Fruit fly (Drosophila melanogaster) whole organism, pupa: ENCODE data around the gene Ptp61F.
A peak's percentile ranks its signal among the peaks of the same experiment; 100 is the strongest.
"Not testable (repeated sequence)": the region's sequence is repeated elsewhere in the genome, so short reads cannot be mapped to it uniquely, and the experiment has no call there.

ENCODE experiments used
- CG10348 ChIP-seq: fragments of 200-800 bp; sonication (Bioruptor generic); IDR thresholded peaks from 2 replicates; pipeline ENCODE4 v1.3.6; 2022; ENCODE audit warnings: missing biosample characterization, missing genetic modification characterization
- CG12605 ChIP-seq: fragments of 200-800 bp; sonication (Bioruptor generic); IDR thresholded peaks from 2 replicates; pipeline ENCODE4 v1.3.6; 2022; ENCODE audit warnings: missing biosample characterization, missing genetic modification characterization
- CG13204 ChIP-seq: fragments of 200-800 bp; sonication (Bioruptor generic); optimal IDR thresholded peaks from 2 replicates; lab custom pipeline; 2018; ENCODE audit warnings: missing biosample characterization, mild to moderate bottlenecking, missing genetic modification characterization, moderate library complexity
- CG14655 ChIP-seq: fragments of 200-800 bp; sonication (Bioruptor generic); optimal IDR thresholded peaks from 3 replicates; lab custom pipeline; 2017; ENCODE audit warnings: mild to moderate bottlenecking, missing biosample characterization, missing genetic modification reagents, missing genetic modification characterization
- CG15710 ChIP-seq: fragments of 200-800 bp; sonication (Bioruptor generic); optimal IDR thresholded peaks from 2 replicates; lab custom pipeline; 2018; ENCODE audit warnings: missing biosample characterization, mild to moderate bottlenecking, missing genetic modification characterization, moderate library complexity
- CG17806 ChIP-seq: fragments of 200-800 bp; sonication (Bioruptor generic); optimal IDR thresholded peaks from 2 replicates; lab custom pipeline; 2018; ENCODE audit warnings: missing biosample characterization, mild to moderate bottlenecking, missing genetic modification characterization, moderate library complexity
- CG32121 ChIP-seq: fragments of 200-800 bp; sonication (Bioruptor generic); IDR thresholded peaks from 2 replicates; pipeline ENCODE4 v1.3.6; 2022; ENCODE audit warnings: missing biosample characterization, missing genetic modification characterization
- CG34367 ChIP-seq: fragments of 200-800 bp; sonication (Bioruptor generic); optimal IDR thresholded peaks from 2 replicates; lab custom pipeline; 2018; ENCODE audit warnings: missing biosample characterization, mild to moderate bottlenecking, missing genetic modification characterization
- CG4496 ChIP-seq: fragments of 200-800 bp; sonication (Bioruptor generic); IDR thresholded peaks from 3 replicates; pipeline ENCODE4 v1.3.6; 2022; ENCODE audit warnings: missing biosample characterization, missing genetic modification characterization
- CG8159 ChIP-seq: fragments of 200-800 bp; sonication (Bioruptor generic); optimal IDR thresholded peaks from 3 replicates; lab custom pipeline; 2018; ENCODE audit warnings: missing biosample characterization, mild to moderate bottlenecking, missing genetic modification characterization, moderate library complexity
- CG8301 ChIP-seq: fragments of 200-800 bp; sonication (Bioruptor generic); optimal IDR thresholded peaks from 2 replicates; lab custom pipeline; 2018; ENCODE audit warnings: missing biosample characterization, mild to moderate bottlenecking, missing genetic modification characterization
- CG9948 ChIP-seq: fragments of 200-800 bp; sonication (Bioruptor generic); optimal IDR thresholded peaks from 2 replicates; lab custom pipeline; 2018; ENCODE audit warnings: missing biosample characterization, mild to moderate bottlenecking, missing genetic modification characterization, moderate library complexity
- D1 ChIP-seq: fragments of 200-800 bp; sonication (Bioruptor generic); optimal IDR thresholded peaks from 2 replicates; lab custom pipeline; 2018; ENCODE audit warnings: missing biosample characterization, mild to moderate bottlenecking, missing genetic modification characterization, moderate library complexity
- EcR ChIP-seq: fragments of 200-800 bp; sonication (Bioruptor generic); optimal IDR thresholded peaks from 3 replicates; lab custom pipeline; 2019; ENCODE audit warnings: missing biosample characterization, missing genetic modification characterization, mild to moderate bottlenecking, moderate library complexity, missing genetic modification reagents
- Ets98B ChIP-seq: fragments of 200-800 bp; sonication (Bioruptor generic); IDR thresholded peaks from 2 replicates; pipeline ENCODE4 v1.3.6; 2022; ENCODE audit warnings: missing biosample characterization, missing genetic modification characterization
- Pif1A ChIP-seq: fragments of 200-800 bp; sonication (Bioruptor generic); optimal IDR thresholded peaks from 3 replicates; lab custom pipeline; 2016; ENCODE audit warnings: missing biosample characterization, missing genetic modification characterization
- Pif1B ChIP-seq: fragments of 200-800 bp; sonication (Bioruptor generic); optimal IDR thresholded peaks from 3 replicates; lab custom pipeline; 2016; ENCODE audit warnings: missing biosample characterization, missing genetic modification characterization
- Snoo ChIP-seq: fragments of 200-800 bp; sonication (Bioruptor generic); optimal IDR thresholded peaks from 3 replicates; lab custom pipeline; 2017; ENCODE audit warnings: missing biosample characterization, mild to moderate bottlenecking, missing genetic modification characterization, inconsistent platforms
- fd96Ca ChIP-seq: fragments of 200-800 bp; sonication (Bioruptor generic); IDR thresholded peaks from 3 replicates; pipeline ENCODE4 v1.3.6; 2022; ENCODE audit warnings: missing biosample characterization, missing genetic modification characterization
- gl ChIP-seq: fragments of 200-800 bp; sonication (Bioruptor generic); optimal IDR thresholded peaks from 2 replicates; lab custom pipeline; 2018; ENCODE audit warnings: missing biosample characterization, mild to moderate bottlenecking, missing genetic modification characterization
- rn ChIP-seq: fragments of 200-800 bp; sonication (Bioruptor generic); IDR thresholded peaks from 2 replicates; pipeline ENCODE4 v1.3.6; 2022; ENCODE audit warnings: missing biosample characterization, missing genetic modification characterization

The Ptp61F gene

dm6 chr3L:1404549-1404948, 70.5 kb downstream of the Ptp61F start:
- TF ChIP-seq fd96Ca (no peak), EcR (GFP tag; lab: Kevin White, UChicago) (no peak), CG13204 (GFP tag; lab: Kevin White, UChicago) (no peak), Ets98B (GFP tag; lab: Robert Waterston, UW) (no peak), CG4496 (no peak), CG10348 (no peak), Snoo (tag; lab: Kevin White, UChicago) (no peak), Pif1B (GFP tag; lab: Kevin White, UChicago) (no peak), CG14655 (GFP tag; lab: Kevin White, UChicago) (no peak), CG8159 (no peak), CG32121 (GFP tag; lab: Robert Waterston, UW) (no peak), CG9948 (tag; lab: Kevin White, UChicago) (no peak), CG12605 (GFP tag; lab: Robert Waterston, UW) (no peak), rn (no peak), gl (no peak), Pif1A (GFP tag; lab: Kevin White, UChicago) (no peak), CG34367 (tag; lab: Kevin White, UChicago) (no peak), CG15710 (tag; lab: Kevin White, UChicago) (no peak), CG8301 (tag; lab: Kevin White, UChicago) (no peak), D1 (tag; lab: Kevin White, UChicago) (no peak)

dm6 chr3L:1402152-1402551, 72.9 kb downstream of the Ptp61F start:
- TF ChIP-seq EcR (GFP tag; lab: Kevin White, UChicago) = no peak
- TF ChIP-seq, all 21 proteins: peak for 0

- TF ChIP-seq Pif1B (GFP tag; lab: Kevin White, UChicago) (no peak), D1 (tag; lab: Kevin White, UChicago) (no peak), CG32121 (GFP tag; lab: Robert Waterston, UW) (no peak), fd96Ca (no peak), CG8159 (no peak), rn (no peak), CG9948 (tag; lab: Kevin White, UChicago) (no peak), CG13204 (GFP tag; lab: Kevin White, UChicago) (no peak), CG15710 (tag; lab: Kevin White, UChicago) (no peak), CG14655 (GFP tag; lab: Kevin White, UChicago) (no peak), Snoo (tag; lab: Kevin White, UChicago) (no peak), CG12605 (GFP tag; lab: Robert Waterston, UW) (no peak), CG8301 (tag; lab: Kevin White, UChicago) (no peak), CG34367 (tag; lab: Kevin White, UChicago) (no peak)
- TF ChIP-seq, all 21 proteins: peak for 0
Observed at dm6 chr3L:1401364-1401978, 73.6 kb downstream of the Ptp61F start.

- not testable (repeated sequence) for TF ChIP-seq fd96Ca; Ets98B (GFP tag; lab: Robert Waterston, UW); Snoo (tag; lab: Kevin White, UChicago)
Observed at dm6 chr3L:1398286-1398685, 76.8 kb downstream of the Ptp61F start, which contains the start of gene CG32320. CG32320 (plus strand) TSS chr3L:1398586.

dm6 chr3L:1394463-1394862, 80.6 kb downstream of the Ptp61F start:
- TF ChIP-seq gl (no peak), Ets98B (GFP tag; lab: Robert Waterston, UW) (no peak)

dm6 chr3L:1391993-1392952, 82.8 kb downstream of the Ptp61F start:
- TF ChIP-seq D1 (tag; lab: Kevin White, UChicago) = peak; percentile 85
- peak; percentile 75 for TF ChIP-seq Ets98B (GFP tag; lab: Robert Waterston, UW)
- peak; percentile 90 for TF ChIP-seq CG17806
- peak; percentile 86 for TF ChIP-seq CG4496
- peak; percentile 85 for TF ChIP-seq Pif1B (GFP tag; lab: Kevin White, UChicago)
- 0 out of 2 replicates have a peak, but pooled peaks have one; percentile 23 for TF ChIP-seq rn
- peak; percentile 66 for TF ChIP-seq CG13204 (GFP tag; lab: Kevin White, UChicago)
- peak; percentile 28; the same call in 1 of the 2 replicates for TF ChIP-seq CG32121 (GFP tag; lab: Robert Waterston, UW)
- peak; percentile 88 for TF ChIP-seq CG8301 (tag; lab: Kevin White, UChicago)
- TF ChIP-seq CG14655 (GFP tag; lab: Kevin White, UChicago) = peak; percentile 93
- peak; percentile 76 for TF ChIP-seq gl
- TF ChIP-seq Pif1A (GFP tag; lab: Kevin White, UChicago) = peak; percentile 88
- TF ChIP-seq CG34367 (tag; lab: Kevin White, UChicago) = peak; percentile 90
- TF ChIP-seq EcR (GFP tag; lab: Kevin White, UChicago) = peak; percentile 74
- TF ChIP-seq fd96Ca = peak; percentile 76
- no peak for TF ChIP-seq CG10348
- peak; percentile 87 for TF ChIP-seq CG15710 (tag; lab: Kevin White, UChicago)
- TF ChIP-seq CG8159 = peak; percentile 90
- TF ChIP-seq CG9948 (tag; lab: Kevin White, UChicago) = peak; percentile 89
- peak; percentile 20 for TF ChIP-seq Snoo (tag; lab: Kevin White, UChicago)
- peak; percentile 77 for TF ChIP-seq CG12605 (GFP tag; lab: Robert Waterston, UW)
- TF ChIP-seq, all 21 proteins: peak for 20
